Worm (Caenorhabditis elegans) whole organism, young adult: Measurements from ENCODE around the gene msrp-6.

Experiments used
- C17E4.6 ChIP-seq: fragments of 200-800 bp; sonication (Bioruptor generic); IDR thresholded peaks from 2 replicates; pipeline ENCODE4 v1.3.6; 2022; ENCODE audit warnings: missing genetic modification reagents, missing genetic modification characterization, missing compliant biosample characterization
- F22D6.2 ChIP-seq: sonication (generic microtip); optimal IDR thresholded peaks from 2 replicates; lab custom pipeline; 2016; ENCODE audit warnings: mild to moderate bottlenecking, missing genetic modification characterization, missing compliant biosample characterization
- F39B2.1 ChIP-seq: fragments of 200-800 bp; sonication (Bioruptor generic); IDR thresholded peaks from 2 replicates; pipeline ENCODE4 v1.3.6; 2022; ENCODE audit warnings: missing genetic modification reagents, missing genetic modification characterization, missing compliant biosample characterization
- F49E8.2 ChIP-seq: sonication (generic microtip); optimal IDR thresholded peaks from 3 replicates; lab custom pipeline; 2017; ENCODE audit warnings: missing genetic modification characterization, mild to moderate bottlenecking, missing compliant biosample characterization, antibody characterized with exemption, moderate library complexity; ENCODE audit not compliant: insufficient read depth
- F52B5.7 ChIP-seq: sonication (generic microtip); optimal IDR thresholded peaks from 2 replicates; lab custom pipeline; 2016; ENCODE audit warnings: mild to moderate bottlenecking, missing genetic modification characterization, missing compliant biosample characterization
- F55B11.4 ChIP-seq: sonication (generic microtip); optimal IDR thresholded peaks from 2 replicates; lab custom pipeline; 2016; ENCODE audit warnings: missing compliant biosample characterization, missing genetic modification characterization, borderline replicate concordance; ENCODE audit not compliant: insufficient read depth
- K11D2.4 ChIP-seq: fragments of 200-800 bp; sonication (Bioruptor generic); IDR thresholded peaks from 2 replicates; pipeline ENCODE4 v1.3.6; 2022; ENCODE audit warnings: missing genetic modification reagents, missing genetic modification characterization, missing compliant biosample characterization
- Y53F4B.3 ChIP-seq: fragments of 200-800 bp; sonication (Bioruptor generic); IDR thresholded peaks from 2 replicates; pipeline ENCODE4 v1.3.6; 2022; ENCODE audit warnings: missing genetic modification reagents, missing genetic modification characterization, missing compliant biosample characterization
- Y56A3A.18 ChIP-seq: fragments of 200-800 bp; sonication (Bioruptor generic); IDR thresholded peaks from 2 replicates; pipeline ENCODE4 v1.3.6; 2022; ENCODE audit warnings: missing genetic modification reagents, missing genetic modification characterization, missing compliant biosample characterization
- Y79H2A.3 ChIP-seq: fragments of 200-800 bp; sonication (Bioruptor generic); conservative IDR thresholded peaks from 2 replicates; pipeline ENCODE4 v1.3.6; 2022; ENCODE audit warnings: missing genetic modification reagents, missing genetic modification characterization, missing compliant biosample characterization
- athp-1 ChIP-seq: sonication (generic microtip); optimal IDR thresholded peaks from 2 replicates; lab custom pipeline; 2017; ENCODE audit warnings: mild to moderate bottlenecking, missing genetic modification characterization, missing compliant biosample characterization
- attf-3 ChIP-seq: fragments of 200-800 bp; sonication (Bioruptor generic); conservative IDR thresholded peaks from 2 replicates; pipeline ENCODE4 v1.3.6; 2022; ENCODE audit warnings: missing genetic modification reagents, missing genetic modification characterization, missing compliant biosample characterization
- ceh-100 ChIP-seq: fragments of 200-800 bp; sonication (Bioruptor generic); IDR thresholded peaks from 2 replicates; pipeline ENCODE4 v1.3.6; 2022; ENCODE audit warnings: missing genetic modification reagents, missing genetic modification characterization, missing compliant biosample characterization
- ceh-27 ChIP-seq: fragments of 200-800 bp; sonication (Bioruptor generic); optimal IDR thresholded peaks from 2 replicates; lab custom pipeline; 2018; ENCODE audit warnings: mild to moderate bottlenecking, missing genetic modification characterization, moderate library complexity, missing compliant biosample characterization
- ceh-91 ChIP-seq: fragments of 200-800 bp; sonication (Bioruptor generic); IDR thresholded peaks from 2 replicates; pipeline ENCODE4 v1.3.6; 2022; ENCODE audit warnings: missing genetic modification reagents, missing genetic modification characterization, missing compliant biosample characterization
- dpl-1 ChIP-seq: fragments of 150-350 bp; optimal IDR thresholded peaks from 2 replicates; lab custom pipeline; 2014; ENCODE audit warnings: missing biosample characterization, missing genetic modification reagents, missing genetic modification characterization
- efl-1 ChIP-seq: fragments of 150-350 bp; optimal IDR thresholded peaks from 2 replicates; lab custom pipeline; 2014; ENCODE audit warnings: missing biosample characterization, missing genetic modification reagents, missing genetic modification characterization
- ekl-4 ChIP-seq: fragments of 200-800 bp; sonication (Bioruptor generic); IDR thresholded peaks from 2 replicates; pipeline ENCODE4 v1.3.6; 2022; ENCODE audit warnings: missing genetic modification reagents, missing genetic modification characterization, missing compliant biosample characterization
- lag-1 ChIP-seq: fragments of 200-800 bp; sonication (Bioruptor generic); IDR thresholded peaks from 2 replicates; pipeline ENCODE4 v1.3.6; 2022; ENCODE audit warnings: missing genetic modification reagents, missing genetic modification characterization, missing compliant biosample characterization
- lin-26 ChIP-seq: fragments of 200-800 bp; sonication (Bioruptor generic); IDR thresholded peaks from 2 replicates; pipeline ENCODE4 v1.3.6; 2022; ENCODE audit warnings: missing genetic modification reagents, missing genetic modification characterization, missing compliant biosample characterization
- lin-35 ChIP-seq, 3 experiments: fragments of 150-350 bp in 2 of 3; sonication (generic microtip) in 1 of 3; optimal IDR thresholded peaks; 2 replicates each; lab custom pipeline; 2014 to 2018; ENCODE audit warnings: missing biosample characterization in 3 of 3, missing genetic modification characterization in 3 of 3, missing genetic modification reagents in 3 of 3
- lin-54 ChIP-seq: fragments of 200-800 bp; sonication (Bioruptor generic); optimal IDR thresholded peaks from 2 replicates; lab custom pipeline; 2018; ENCODE audit warnings: mild to moderate bottlenecking, missing genetic modification characterization, missing compliant biosample characterization
- lir-1 ChIP-seq: fragments of 200-800 bp; sonication (Bioruptor generic); conservative IDR thresholded peaks from 2 replicates; pipeline ENCODE4 v1.3.6; 2022; ENCODE audit warnings: missing genetic modification reagents, missing genetic modification characterization, missing compliant biosample characterization
- mcd-1 ChIP-seq: fragments of 200-800 bp; sonication (Bioruptor generic); IDR thresholded peaks from 2 replicates; pipeline ENCODE4 v1.3.6; 2022; ENCODE audit warnings: missing genetic modification reagents, missing genetic modification characterization, missing compliant biosample characterization
- mel-28 ChIP-seq: sonication (generic microtip); optimal IDR thresholded peaks from 2 replicates; lab custom pipeline; 2016; ENCODE audit warnings: borderline replicate concordance, mild to moderate bottlenecking, missing genetic modification characterization, missing compliant biosample characterization
- nhr-90 ChIP-seq: sonication (generic microtip); optimal IDR thresholded peaks from 2 replicates; lab custom pipeline; 2016; ENCODE audit warnings: missing genotype, mild to moderate bottlenecking, missing genetic modification characterization, missing compliant biosample characterization
- rec-8 ChIP-seq, 2 experiments: sonication (generic microtip); optimal IDR thresholded peaks; 2 replicates each; lab custom pipeline; 2016; ENCODE audit warnings: mild to moderate bottlenecking in 2 of 2, missing genetic modification characterization in 2 of 2, missing genetic modification reagents in 2 of 2, missing genotype in 2 of 2, missing biosample characterization in 1 of 2, missing compliant biosample characterization in 1 of 2, moderate library complexity in 1 of 2
- rpc-1 ChIP-seq, 2 experiments: fragments of 150-350 bp in 1 of 2; sonication (generic microtip) in 1 of 2; optimal IDR thresholded peaks; 2 replicates each; lab custom pipeline; 2014 to 2018; ENCODE audit warnings: missing biosample characterization in 1 of 2, missing genetic modification characterization in 1 of 2, missing genetic modification reagents in 1 of 2, missing genotype in 1 of 2
- sea-2 ChIP-seq: fragments of 200-800 bp; sonication (Bioruptor generic); IDR thresholded peaks from 2 replicates; pipeline ENCODE4 v1.3.6; 2022; ENCODE audit warnings: missing genetic modification characterization, missing compliant biosample characterization
- snpc-1.3 ChIP-seq: sonication (generic microtip); optimal IDR thresholded peaks from 2 replicates; lab custom pipeline; 2017; ENCODE audit warnings: missing genetic modification characterization, mild to moderate bottlenecking, missing compliant biosample characterization, antibody characterized with exemption, moderate library complexity, missing genotype, missing genetic modification reagents; ENCODE audit not compliant: insufficient read depth
- somi-1 ChIP-seq: fragments of 200-800 bp; sonication (Bioruptor generic); optimal IDR thresholded peaks from 2 replicates; lab custom pipeline; 2018; ENCODE audit warnings: mild to moderate bottlenecking, missing genetic modification characterization, missing compliant biosample characterization
- tlf-1 ChIP-seq: fragments of 200-800 bp; sonication (Bioruptor generic); optimal IDR thresholded peaks from 2 replicates; lab custom pipeline; 2018; ENCODE audit warnings: mild to moderate bottlenecking, missing genetic modification characterization, missing compliant biosample characterization
- unc-62 ChIP-seq: fragments of 150-350 bp; optimal IDR thresholded peaks from 2 replicates; lab custom pipeline; 2014; ENCODE audit warnings: missing biosample characterization, missing genetic modification reagents, missing genetic modification characterization
- xnd-1 ChIP-seq: sonication (generic microtip); optimal IDR thresholded peaks from 2 replicates; lab custom pipeline; 2016; ENCODE audit warnings: missing genotype, missing genetic modification reagents, missing genetic modification characterization, missing compliant biosample characterization
- zim-3 ChIP-seq: sonication (generic microtip); optimal IDR thresholded peaks from 2 replicates; lab custom pipeline; 2017; ENCODE audit warnings: mild to moderate bottlenecking, missing genetic modification characterization, moderate library complexity, missing compliant biosample characterization
- ztf-3 ChIP-seq: fragments of 200-800 bp; sonication (Bioruptor generic); optimal IDR thresholded peaks from 2 replicates; lab custom pipeline; 2018; ENCODE audit warnings: mild to moderate bottlenecking, missing genetic modification characterization, missing compliant biosample characterization

The msrp-6 gene

ce11 chrII:2631169-2631568 is 11.9 kb downstream of the msrp-6 start, which contains the start of gene D2062.1:
Gene D2062.1 (plus strand): TSS chrII:2631469.
- TF ChIP-seq lag-1 (GFP tag; lab: Robert Waterston, UW) (no peak), ceh-27 (GFP tag; lab: Kevin White, UChicago) (no peak), unc-62 (GFP tag; lab: Kevin White, UChicago) (no peak), F39B2.1 (GFP tag; lab: Robert Waterston, UW) (no peak), lir-1 (GFP tag; lab: Robert Waterston, UW) (no peak), somi-1 (no peak), athp-1 (no peak), ceh-100 (GFP tag; lab: Robert Waterston, UW) (no peak), xnd-1 (tag; lab: Kevin White, UChicago) (no peak), lin-26 (no peak), F49E8.2 (no peak), rpc-1 (optimal IDR thresholded peaks at IDR 0.05; lab: Kevin White, UChicago) (no peak), rpc-1 (tag; optimal IDR thresholded peaks at IDR 0.05; lab: Kevin White, UChicago) (no peak)

ce11 chrII:2637359-2637758 is 18.1 kb downstream of the msrp-6 start, which contains the start of gene F22E5.21:
Gene F22E5.21 (minus strand): TSS chrII:2637459.
- TF ChIP-seq attf-3 (GFP tag; lab: Robert Waterston, UW): no peak
- no peak for TF ChIP-seq ekl-4 (GFP tag; lab: Robert Waterston, UW)
- no peak for TF ChIP-seq Y56A3A.18 (GFP tag; lab: Robert Waterston, UW)
- no peak for TF ChIP-seq lin-35 (GFP tag; optimal IDR thresholded peaks at IDR 0.05; lab: Kevin White, UChicago)
- TF ChIP-seq sea-2 (GFP tag; lab: Robert Waterston, UW): no peak
- TF ChIP-seq snpc-1.3 (tag; lab: Kevin White, UChicago): no peak
- no peak for TF ChIP-seq Y79H2A.3 (GFP tag; lab: Robert Waterston, UW)
- TF ChIP-seq mcd-1 (GFP tag; lab: Robert Waterston, UW): no peak
- no peak for TF ChIP-seq F22D6.2 (tag; lab: Kevin White, UChicago)
- no peak for TF ChIP-seq athp-1
- TF ChIP-seq F52B5.7 (tag; lab: Kevin White, UChicago): no peak
- no peak for TF ChIP-seq rec-8 (tag; optimal IDR thresholded peaks at IDR 0.05; lab: Kevin White, UChicago)
- no peak for TF ChIP-seq F55B11.4 (tag; lab: Kevin White, UChicago)
- TF ChIP-seq Y53F4B.3 (GFP tag; lab: Robert Waterston, UW): no peak
- TF ChIP-seq zim-3 (tag; lab: Kevin White, UChicago): no peak
- TF ChIP-seq ztf-3 (GFP tag; lab: Kevin White, UChicago): no peak
- no peak for TF ChIP-seq nhr-90 (tag; lab: Kevin White, UChicago)
- no peak for TF ChIP-seq C17E4.6
- no peak for TF ChIP-seq mel-28 (tag; lab: Kevin White, UChicago)
- TF ChIP-seq, all 124 proteins: peak for 0

- no peak for TF ChIP-seq lir-1 (GFP tag; lab: Robert Waterston, UW)
- TF ChIP-seq K11D2.4 (GFP tag; lab: Robert Waterston, UW): no peak
- peak; percentile 54 for TF ChIP-seq dpl-1 (GFP tag; lab: Kevin White, UChicago)
- TF ChIP-seq lin-54 (GFP tag; lab: Kevin White, UChicago): peak; percentile 50
- peak; percentile 30 for TF ChIP-seq efl-1 (GFP tag; lab: Kevin White, UChicago)
- no peak for TF ChIP-seq F55B11.4 (tag; lab: Kevin White, UChicago)
- TF ChIP-seq tlf-1 (GFP tag; lab: Kevin White, UChicago): no peak
- TF ChIP-seq ceh-91 (GFP tag; lab: Robert Waterston, UW): no peak
- peak; percentile 85 for TF ChIP-seq mcd-1 (GFP tag; lab: Robert Waterston, UW)
Observed at ce11 chrII:2638062-2638461, 18.8 kb downstream of the msrp-6 start, which contains the start of gene F22E5.9. Gene F22E5.9 (plus strand): TSS chrII:2638388.
